Fruit fly (Drosophila melanogaster): ENCODE data around the gene LanA.

DNA sequence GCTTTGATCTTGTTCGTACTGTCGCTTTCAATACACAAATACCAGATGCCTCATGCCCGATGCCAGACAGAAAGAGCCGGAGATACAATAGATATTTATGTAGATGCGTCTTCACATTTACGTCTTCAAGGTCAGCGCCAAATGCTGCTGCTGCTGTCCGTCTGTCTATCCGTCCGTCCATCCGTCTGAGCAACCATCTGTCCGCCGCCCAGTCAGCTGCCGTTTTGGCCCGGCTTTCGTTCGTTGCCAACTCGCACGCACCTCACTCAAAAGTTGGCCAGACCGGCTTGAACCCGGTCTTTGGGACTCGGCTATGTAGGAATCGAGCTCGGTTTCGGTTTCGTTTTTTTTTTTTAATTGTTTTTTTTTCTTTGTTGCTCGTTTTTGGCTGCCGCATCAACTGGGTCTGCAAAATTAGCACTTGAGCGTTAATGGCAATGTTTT lies 62.8 kb downstream of the LanA start:
- TF ChIP-seq CG7372 (GFP tag; IDR thresholded peaks at IDR 0.05) (no peak), D19B (GFP tag; optimal IDR thresholded peaks at IDR 0.05) (no peak), Hsf (GFP tag; optimal IDR thresholded peaks at IDR 0.05) (no peak)
